Worm (Caenorhabditis elegans): ENCODE data around the gene ets-6.

ets-6 gene

DNA sequence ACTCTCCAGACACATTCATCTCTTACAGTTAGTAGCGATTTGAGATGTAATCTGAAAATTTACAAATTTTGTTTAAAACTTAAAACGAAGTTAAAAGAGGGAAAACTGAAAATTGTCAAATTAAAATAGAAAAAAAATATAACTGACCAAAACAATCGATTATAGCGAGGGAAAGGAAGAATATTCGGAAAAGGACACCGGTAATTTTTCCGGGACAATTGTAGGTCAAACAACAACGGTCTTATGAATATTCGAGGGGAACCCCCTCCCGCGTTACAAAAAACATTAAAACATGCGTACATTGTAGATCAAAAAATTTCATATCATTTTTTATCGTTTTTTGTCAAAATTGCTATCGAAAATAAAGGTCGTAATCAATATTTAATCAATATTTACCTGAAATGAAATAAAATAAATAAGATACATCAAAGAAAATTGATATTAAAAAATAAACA lies 41.7 kb upstream of the ets-6 start, which contains the start of gene C50E3.12:
C50E3.12 (minus strand) TSS at position 51 of the 455 bp plus-strand sequence.
- TF ChIP-seq nhr-237 (tag; optimal IDR thresholded peaks at IDR 0.05) (no peak), snpc-4 (tag; optimal IDR thresholded peaks at IDR 0.05) (no peak), nhr-28 (tag; optimal IDR thresholded peaks at IDR 0.05) (no peak), mep-1 (tag; optimal IDR thresholded peaks at IDR 0.05) (no peak), nhr-12 (tag; optimal IDR thresholded peaks at IDR 0.05) (no peak), pha-4 (tag; optimal IDR thresholded peaks at IDR 0.05) (no peak), ces-1 (GFP tag; optimal IDR thresholded peaks at IDR 0.05) (no peak), cnd-1 (tag; optimal IDR thresholded peaks at IDR 0.05) (no peak), M03D4.4 (tag; optimal IDR thresholded peaks at IDR 0.05) (no peak), lin-13 (tag; optimal IDR thresholded peaks at IDR 0.05) (no peak), sptf-1 (tag; optimal IDR thresholded peaks at IDR 0.05) (no peak), ceh-43 (GFP tag; optimal IDR thresholded peaks at IDR 0.05) (no peak), nhr-2 (tag; optimal IDR thresholded peaks at IDR 0.05) (no peak)

- TF ChIP-seq lin-13 (tag; optimal IDR thresholded peaks at IDR 0.05), result no peak
- no peak for TF ChIP-seq cnd-1 (tag; optimal IDR thresholded peaks at IDR 0.05)
- TF ChIP-seq unc-39 (tag; optimal IDR thresholded peaks at IDR 0.05), result no peak
- TF ChIP-seq snpc-4 (tag; optimal IDR thresholded peaks at IDR 0.05), result no peak
- no peak for TF ChIP-seq elt-1 (tag; optimal IDR thresholded peaks at IDR 0.05; ENCODE audit: borderline replicate concordance, insufficient read depth)
- no peak for TF ChIP-seq nhr-2 (tag; optimal IDR thresholded peaks at IDR 0.05)
- no peak for TF ChIP-seq ceh-39 (tag; optimal IDR thresholded peaks at IDR 0.05)
- no peak for TF ChIP-seq elt-3 (tag; optimal IDR thresholded peaks at IDR 0.05)
- TF ChIP-seq flh-1 (GFP tag; optimal IDR thresholded peaks at IDR 0.05), result no peak
- no peak for TF ChIP-seq ces-1 (GFP tag; optimal IDR thresholded peaks at IDR 0.05)
- no peak for TF ChIP-seq ham-2 (GFP tag; optimal IDR thresholded peaks at IDR 0.05)
- no peak for TF ChIP-seq ztf-11 (tag; optimal IDR thresholded peaks at IDR 0.05)
- TF ChIP-seq bed-3 (GFP tag; optimal IDR thresholded peaks at IDR 0.05), result no peak
- TF ChIP-seq pha-4 (tag; optimal IDR thresholded peaks at IDR 0.05), result no peak
- no peak for TF ChIP-seq nhr-12 (tag; optimal IDR thresholded peaks at IDR 0.05)
- TF ChIP-seq sem-2 (GFP tag; optimal IDR thresholded peaks at IDR 0.05), result no peak
- no peak for TF ChIP-seq mab-5 (tag; optimal IDR thresholded peaks at IDR 0.05)
- TF ChIP-seq lsy-2 (tag; optimal IDR thresholded peaks at IDR 0.05), result no peak
- no peak for TF ChIP-seq drap-1 (GFP tag; optimal IDR thresholded peaks at IDR 0.05)
- TF ChIP-seq sptf-1 (tag; optimal IDR thresholded peaks at IDR 0.05), result no peak
Measured at ce11 chrV:7618114-7618513, 37.8 kb upstream of the ets-6 start, which contains the start of gene C50E3.15. C50E3.15 (plus strand) TSS chrV:7618414.

DNA sequence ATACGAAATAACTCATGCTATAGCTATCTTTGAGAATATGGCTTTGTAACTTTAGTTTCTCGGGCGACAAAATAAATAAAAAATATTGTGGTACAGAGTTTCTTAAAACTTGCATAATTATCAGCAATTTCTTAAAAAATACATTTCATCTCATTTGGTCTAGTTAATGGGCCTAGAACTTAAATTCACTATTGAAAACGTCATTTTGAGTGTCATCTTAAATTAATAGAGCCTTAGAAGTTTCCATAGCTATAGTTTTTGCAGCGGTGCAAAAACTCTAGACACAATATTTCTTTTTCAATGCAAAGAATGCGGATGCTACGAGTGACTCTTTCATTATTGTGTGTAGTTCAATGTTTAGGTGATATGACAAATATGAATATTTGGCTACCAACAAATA lies 31.7 kb upstream of the ets-6 start, which contains the start of gene clec-215:
clec-215 (plus strand) TSS at position 301 of the 400 bp plus-strand sequence.
- TF ChIP-seq unc-62 (GFP tag; optimal IDR thresholded peaks at IDR 0.05), result no peak

- no peak for TF ChIP-seq elt-1 (tag; optimal IDR thresholded peaks at IDR 0.05; ENCODE audit: borderline replicate concordance, insufficient read depth)
Measured at ce11 chrV:7609698-7610420, 29.5 kb upstream of the ets-6 start, which contains the start of the genes folt-3 and clec-214. folt-3 (minus strand) TSS chrV:7609748. clec-214 (plus strand) TSS chrV:7610370.

DNA sequence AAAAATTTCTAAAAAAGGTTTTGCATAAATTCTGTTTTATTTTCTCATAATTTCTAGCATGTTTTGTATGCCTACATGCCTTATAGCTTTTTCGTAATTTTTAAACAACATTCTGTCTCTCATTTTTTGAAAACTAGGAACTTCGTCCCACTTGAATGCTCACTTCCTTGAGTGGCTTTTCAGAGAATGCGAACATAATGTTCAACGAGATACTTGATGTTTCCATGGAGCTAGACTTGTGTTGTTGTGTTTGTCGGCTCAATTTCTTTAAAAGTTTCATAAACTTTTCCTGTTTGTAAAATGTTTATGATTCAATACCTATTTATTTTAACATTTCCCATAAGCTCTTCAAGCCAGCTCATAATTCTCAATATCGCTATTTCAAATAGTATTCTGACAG lies 24.5 kb upstream of the ets-6 start, which contains the start of gene clec-213:
clec-213 (plus strand) TSS at position 301 of the 400 bp plus-strand sequence.
- TF ChIP-seq nhr-237 (tag; optimal IDR thresholded peaks at IDR 0.05), result no peak
- no peak for TF ChIP-seq snpc-4 (tag; optimal IDR thresholded peaks at IDR 0.05)

DNA sequence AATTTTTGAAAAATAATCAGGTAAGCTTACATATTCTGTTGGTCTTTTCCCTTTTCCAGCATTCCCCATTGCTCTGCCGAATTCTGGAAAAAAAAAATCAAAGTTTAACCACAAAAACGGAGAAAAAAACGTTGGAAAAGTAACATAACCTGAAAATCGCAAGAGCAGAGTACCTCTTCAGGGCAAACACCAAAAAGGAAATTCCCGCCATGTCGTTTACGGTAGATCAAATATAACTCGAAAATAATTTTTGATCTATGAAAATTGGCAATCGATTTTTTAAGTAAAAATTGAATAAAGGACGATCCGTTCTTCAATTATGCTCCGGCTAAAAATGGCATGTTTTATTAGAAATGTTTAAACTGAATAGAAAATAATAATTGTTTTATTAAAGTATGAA lies 23.1 kb upstream of the ets-6 start, which contains the start of gene C50E3.11:
C50E3.11 (minus strand) TSS at position 83 of the 400 bp plus-strand sequence.
- TF ChIP-seq M03D4.4 (tag; optimal IDR thresholded peaks at IDR 0.05) (no peak), nhr-12 (tag; optimal IDR thresholded peaks at IDR 0.05) (no peak), ham-2 (GFP tag; optimal IDR thresholded peaks at IDR 0.05) (no peak), nhr-237 (tag; optimal IDR thresholded peaks at IDR 0.05) (no peak), cnd-1 (tag; optimal IDR thresholded peaks at IDR 0.05) (no peak), snpc-4 (tag; optimal IDR thresholded peaks at IDR 0.05) (no peak)

- TF ChIP-seq mab-5 (tag; optimal IDR thresholded peaks at IDR 0.05) (no peak), nhr-2 (tag; optimal IDR thresholded peaks at IDR 0.05) (no peak), flh-1 (GFP tag; optimal IDR thresholded peaks at IDR 0.05) (no peak), mls-2 (tag; optimal IDR thresholded peaks at IDR 0.05) (no peak), lin-13 (tag; optimal IDR thresholded peaks at IDR 0.05) (no peak), sptf-1 (tag; optimal IDR thresholded peaks at IDR 0.05) (no peak), elt-1 (tag; optimal IDR thresholded peaks at IDR 0.05; ENCODE audit: borderline replicate concordance, insufficient read depth) (no peak), cnd-1 (tag; optimal IDR thresholded peaks at IDR 0.05) (no peak), nhr-12 (tag; optimal IDR thresholded peaks at IDR 0.05) (no peak), blmp-1 (tag; optimal IDR thresholded peaks at IDR 0.05) (no peak), pha-4 (tag; optimal IDR thresholded peaks at IDR 0.05) (no peak), lsy-2 (tag; optimal IDR thresholded peaks at IDR 0.05) (no peak), hlh-1 (tag; optimal IDR thresholded peaks at IDR 0.05) (no peak), ham-2 (GFP tag; optimal IDR thresholded peaks at IDR 0.05) (no peak), ces-1 (GFP tag; optimal IDR thresholded peaks at IDR 0.05) (no peak), unc-62 (GFP tag; optimal IDR thresholded peaks at IDR 0.05) (no peak), drap-1 (GFP tag; optimal IDR thresholded peaks at IDR 0.05) (no peak), tbx-8 (GFP tag; optimal IDR thresholded peaks at IDR 0.05) (no peak)
Measured at ce11 chrV:7601443-7601842, 21.1 kb upstream of the ets-6 start, which contains the start of gene scl-26. scl-26 (minus strand) TSS chrV:7601543.

All from whole organism, mixed stage, embryonic.